Worm (Caenorhabditis elegans): ENCODE results near the gene cox-14.

cox-14 gene

DNA sequence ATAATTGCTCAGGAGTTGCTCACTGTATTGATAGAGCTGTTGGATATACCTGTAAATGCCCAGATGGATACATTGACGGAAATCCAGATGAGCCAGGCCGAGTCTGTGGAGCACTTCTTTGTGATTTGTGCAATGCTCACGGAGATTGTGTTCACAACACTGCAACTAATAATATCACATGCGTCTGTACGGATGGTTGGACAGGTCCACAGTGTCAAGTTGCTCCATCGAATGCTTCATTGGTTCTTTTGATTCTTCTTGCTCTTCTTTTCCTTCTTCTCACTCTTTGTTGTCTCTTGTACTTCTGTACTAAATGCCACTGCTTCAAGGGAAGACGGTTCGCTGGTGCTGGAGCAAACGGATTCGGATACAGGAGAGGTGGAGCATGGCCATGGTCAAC is 36.9 kb upstream of the cox-14 start:
- TF ChIP-seq lsy-27 (tag; optimal IDR thresholded peaks at IDR 0.05; ENCODE audit: borderline replicate concordance, insufficient read depth): no peak

DNA sequence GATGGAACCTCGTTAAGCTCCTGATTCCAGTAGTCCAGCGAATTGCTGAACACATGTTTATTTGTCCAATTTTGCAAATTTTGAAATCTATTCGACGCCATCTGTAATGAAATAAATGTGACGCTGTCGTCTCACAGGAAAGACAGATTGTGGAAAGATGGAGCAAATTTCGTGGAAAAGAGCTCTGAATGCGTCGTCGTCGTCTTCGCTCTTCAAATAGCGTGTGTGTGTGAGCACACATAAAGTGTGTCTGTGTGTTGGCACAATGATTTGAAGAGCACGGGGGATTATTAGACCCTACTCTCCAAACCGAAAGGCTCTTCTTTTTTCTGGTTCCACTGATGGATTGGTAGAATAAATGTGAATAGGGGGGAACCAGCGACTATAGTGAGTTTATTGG is 32.6 kb upstream of the cox-14 start, which contains the start of gene unc-47:
unc-47 (minus strand) TSS at position 101 of the 400 bp plus-strand sequence.
- TF ChIP-seq dox-1 (GFP tag; IDR thresholded peaks at IDR 0.05) (no peak), B0035.1 (tag; optimal IDR thresholded peaks at IDR 0.05) (no peak), T07F8.4 (tag; optimal IDR thresholded peaks at IDR 0.05) (no peak), nhr-120 (GFP tag; IDR thresholded peaks at IDR 0.05) (no peak), Y56A3A.18 (GFP tag; IDR thresholded peaks at IDR 0.05) (no peak), egl-44 (GFP tag; IDR thresholded peaks at IDR 0.05) (no peak), ccch-3 (GFP tag; optimal IDR thresholded peaks at IDR 0.05) (no peak), ceh-40 (GFP tag; IDR thresholded peaks at IDR 0.05) (no peak), F39B2.1 (GFP tag; IDR thresholded peaks at IDR 0.05) (no peak), gei-17 (GFP tag; optimal IDR thresholded peaks at IDR 0.05) (no peak), hlh-26 (GFP tag; conservative IDR thresholded peaks at IDR 0.05) (no peak), F57C9.4 (tag; optimal IDR thresholded peaks at IDR 0.05) (no peak), let-607 (tag; optimal IDR thresholded peaks at IDR 0.05) (no peak), dpff-1 (tag; optimal IDR thresholded peaks at IDR 0.05) (no peak)

DNA sequence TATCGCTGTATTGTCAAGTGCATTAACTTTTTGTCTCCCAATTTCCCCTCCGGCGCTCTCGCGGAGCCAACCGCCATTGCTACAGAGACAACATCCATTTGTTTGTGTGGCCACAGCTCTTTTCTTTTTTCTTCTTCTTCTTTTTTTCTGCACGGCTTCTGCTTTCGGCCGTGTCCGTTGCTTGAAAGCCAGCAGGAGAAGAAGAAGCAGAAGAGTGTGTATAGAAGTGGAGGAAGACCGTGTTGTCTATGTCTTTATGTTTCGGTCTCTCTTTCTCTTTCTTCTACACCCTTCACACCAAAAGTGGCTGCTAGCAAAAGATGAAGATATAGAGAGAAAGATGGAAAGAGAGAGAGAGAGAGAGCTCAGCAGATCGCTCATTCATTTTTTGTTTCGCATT is 30.9 kb upstream of the cox-14 start:
- TF ChIP-seq K12H6.12 (tag; optimal IDR thresholded peaks at IDR 0.05) (peak; percentile 22), F10E7.11 (tag; optimal IDR thresholded peaks at IDR 0.05) (no peak)

DNA sequence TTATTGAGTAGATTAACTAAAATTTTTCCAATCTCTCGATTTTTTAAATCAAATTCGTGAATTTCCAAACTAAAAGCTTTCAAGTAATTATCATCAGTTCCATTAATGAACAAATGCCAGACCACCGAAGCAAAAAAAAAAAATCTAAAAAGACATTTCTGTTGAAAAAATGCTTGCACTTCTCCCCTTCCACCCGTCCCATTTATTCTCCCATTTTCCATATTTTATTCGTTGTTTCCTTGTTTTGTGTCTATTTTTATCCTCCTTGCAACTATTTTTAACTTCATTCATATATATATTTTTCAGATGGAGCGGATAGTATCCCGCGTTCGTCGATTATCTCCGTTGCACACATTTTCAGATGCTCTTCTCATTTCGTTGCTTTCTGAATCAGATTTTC is 29.8 kb upstream of the cox-14 start, which contains the start of gene epac-1:
epac-1 (plus strand) TSS at position 301 of the 400 bp plus-strand sequence.
- TF ChIP-seq K12H6.12 (tag; optimal IDR thresholded peaks at IDR 0.05) (no peak), ceh-79 (tag; optimal IDR thresholded peaks at IDR 0.05) (no peak), Y56A3A.18 (GFP tag; IDR thresholded peaks at IDR 0.05) (no peak), ceh-58 (GFP tag; IDR thresholded peaks at IDR 0.05) (no peak), him-1 (tag; optimal IDR thresholded peaks at IDR 0.05) (no peak), ceh-91 (GFP tag; IDR thresholded peaks at IDR 0.05) (no peak), F57C9.4 (tag; optimal IDR thresholded peaks at IDR 0.05) (no peak)

DNA sequence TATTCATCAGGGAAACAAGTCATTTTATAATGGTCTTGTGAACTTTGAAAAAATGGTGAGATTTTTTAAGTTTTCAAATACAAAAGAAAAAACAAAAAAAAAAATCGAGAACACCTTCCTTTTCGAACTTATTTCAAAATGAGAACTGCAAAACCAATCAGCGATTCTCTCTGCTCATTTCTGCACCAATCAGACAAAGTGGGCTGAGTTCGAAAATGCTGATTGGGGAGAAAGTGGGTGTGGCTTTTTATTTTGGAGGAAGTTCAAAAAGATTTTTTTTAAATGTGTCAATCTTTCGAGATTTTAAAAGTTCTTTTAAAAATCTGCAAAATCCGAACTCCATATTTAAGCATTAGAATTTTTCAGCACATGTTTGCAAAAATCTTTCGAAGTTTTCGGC is 24.2 kb upstream of the cox-14 start:
- TF ChIP-seq repo-1 (tag; optimal IDR thresholded peaks at IDR 0.05) (no peak), ztf-26 (tag; optimal IDR thresholded peaks at IDR 0.05) (no peak), snpc-1.3 (tag; optimal IDR thresholded peaks at IDR 0.05; ENCODE audit: insufficient read depth) (no peak), dpl-1 (GFP tag; optimal IDR thresholded peaks at IDR 0.05) (no peak), snpc-1.1 (tag; optimal IDR thresholded peaks at IDR 0.05; ENCODE audit: insufficient read depth) (no peak), atf-7 (tag; optimal IDR thresholded peaks at IDR 0.05) (no peak)

DNA sequence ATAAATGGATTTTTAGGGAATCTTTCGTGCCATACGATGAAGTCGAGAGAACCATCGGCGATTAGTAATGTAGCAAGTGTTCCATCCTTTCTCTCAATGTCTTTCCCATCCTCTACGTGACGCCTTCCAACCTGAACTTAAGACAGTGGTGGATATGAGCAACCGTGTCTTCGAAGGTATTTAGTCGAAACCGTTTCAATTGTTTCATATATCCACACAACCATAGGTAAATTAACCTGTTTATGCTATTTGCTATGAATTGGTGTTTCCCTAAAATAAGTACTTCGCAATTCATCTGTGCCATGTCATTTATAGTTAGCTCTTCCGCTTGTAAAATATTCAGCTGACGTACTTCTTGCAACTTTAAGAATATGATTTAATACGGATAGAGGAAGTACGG is 22.8 kb upstream of the cox-14 start:
- no peak for TF ChIP-seq aptf-3 (GFP tag; IDR thresholded peaks at IDR 0.05)
- TF ChIP-seq hlh-12 (tag; optimal IDR thresholded peaks at IDR 0.05): no peak

DNA sequence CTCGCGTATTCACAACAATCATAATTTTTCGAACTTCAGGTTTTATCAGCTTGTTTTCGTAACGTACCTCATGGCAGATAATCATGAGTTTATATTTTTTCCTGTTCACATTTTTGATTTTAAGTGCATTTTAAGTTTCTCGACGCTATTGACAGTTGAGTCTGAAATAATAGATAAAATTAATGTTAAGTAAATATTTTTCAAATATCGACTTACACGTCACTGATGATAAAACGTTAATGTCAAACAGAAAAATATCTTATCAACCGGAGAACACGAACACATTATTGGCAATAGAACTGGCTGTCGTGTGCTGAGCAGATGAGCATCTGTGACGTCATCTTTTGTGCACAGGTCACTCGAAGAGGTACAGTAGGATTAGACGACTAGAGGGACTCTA is 21.9 kb upstream of the cox-14 start:
- TF ChIP-seq him-1 (tag; optimal IDR thresholded peaks at IDR 0.05) (no peak), unc-62 (GFP tag; optimal IDR thresholded peaks at IDR 0.05) (peak; percentile 56), nfyb-1 (GFP tag; IDR thresholded peaks at IDR 0.05) (0 out of 2 replicates have a peak, but pooled peaks have one; percentile 30), let-607 (tag; optimal IDR thresholded peaks at IDR 0.05) (peak in 1 of 2 experiments; percentile 39), madf-8 (GFP tag; conservative IDR thresholded peaks at IDR 0.05) (no peak)
